Fruit fly (Drosophila melanogaster) whole organism, embryonic: ENCODE results near the gene CG12592.
A peak's percentile ranks its signal among the peaks of the same experiment; 100 is the strongest.
"Not testable (repeated sequence)": the region's sequence is repeated elsewhere in the genome, so short reads cannot be mapped to it uniquely, and the experiment has no call there.

Experiments used
- Atf-2 ChIP-seq: fragments of 200-800 bp; sonication (Bioruptor generic); optimal IDR thresholded peaks from 2 replicates; lab custom pipeline; 2016; ENCODE audit warnings: missing biosample characterization, missing genetic modification characterization
- BEAF-32 ChIP-seq: fragments of 200-800 bp; sonication (Bioruptor generic); optimal IDR thresholded peaks from 3 replicates; lab custom pipeline; 2017; ENCODE audit warnings: missing biosample characterization, missing genetic modification characterization, mild to moderate bottlenecking, moderate library complexity, missing genetic modification reagents
- CG11695 ChIP-seq: fragments of 200-800 bp; sonication (Bioruptor generic); IDR thresholded peaks from 3 replicates; pipeline ENCODE4 v1.3.6; 2022; ENCODE audit warnings: missing biosample characterization, missing genetic modification characterization
- CG12155 ChIP-seq: fragments of 200-800 bp; sonication (Bioruptor generic); optimal IDR thresholded peaks from 3 replicates; lab custom pipeline; 2016; ENCODE audit warnings: missing biosample characterization, missing genetic modification characterization
- CG12769 ChIP-seq: fragments of 200-800 bp; sonication (Bioruptor generic); optimal IDR thresholded peaks from 2 replicates; lab custom pipeline; 2019; ENCODE audit warnings: missing biosample characterization, mild to moderate bottlenecking, missing genetic modification characterization, moderate library complexity
- CG14965 ChIP-seq: fragments of 200-800 bp; sonication (Bioruptor generic); optimal IDR thresholded peaks from 2 replicates; lab custom pipeline; 2016; ENCODE audit warnings: missing biosample characterization, missing genetic modification characterization, borderline replicate concordance
- CG15269 ChIP-seq: fragments of 200-800 bp; sonication (Bioruptor generic); optimal IDR thresholded peaks from 2 replicates; lab custom pipeline; 2018; ENCODE audit warnings: missing biosample characterization, mild to moderate bottlenecking, missing genetic modification characterization, moderate library complexity
- CG1603 ChIP-seq: fragments of 200-800 bp; sonication (Bioruptor generic); optimal IDR thresholded peaks from 2 replicates; lab custom pipeline; 2019; ENCODE audit warnings: missing biosample characterization, mild to moderate bottlenecking, missing genetic modification characterization, moderate library complexity
- CG17359 ChIP-seq: fragments of 200-800 bp; sonication (Bioruptor generic); optimal IDR thresholded peaks from 3 replicates; lab custom pipeline; 2018; ENCODE audit warnings: missing biosample characterization, mild to moderate bottlenecking, missing genetic modification characterization, moderate library complexity
- CG17802 ChIP-seq: fragments of 200-800 bp; sonication (Bioruptor generic); optimal IDR thresholded peaks from 2 replicates; lab custom pipeline; 2018; ENCODE audit warnings: missing biosample characterization, mild to moderate bottlenecking, missing genetic modification characterization, moderate library complexity
- CG30403 ChIP-seq: fragments of 200-800 bp; sonication (Bioruptor generic); optimal IDR thresholded peaks from 3 replicates; lab custom pipeline; 2016; ENCODE audit warnings: missing biosample characterization, missing genetic modification characterization
- CG30431 ChIP-seq: fragments of 200-800 bp; sonication (Bioruptor generic); optimal IDR thresholded peaks from 2 replicates; lab custom pipeline; 2017; ENCODE audit warnings: missing biosample characterization, missing genetic modification characterization
- CG4328 ChIP-seq: fragments of 200-800 bp; sonication (Bioruptor generic); optimal IDR thresholded peaks from 3 replicates; lab custom pipeline; 2017; ENCODE audit warnings: missing biosample characterization, missing genetic modification reagents, missing genetic modification characterization
- CG4730 ChIP-seq: fragments of 200-800 bp; sonication (Bioruptor generic); IDR thresholded peaks from 2 replicates; pipeline ENCODE4 v1.3.6; 2022; ENCODE audit warnings: missing biosample characterization, missing genetic modification characterization
- CG7987 ChIP-seq: fragments of 200-800 bp; sonication (Bioruptor generic); optimal IDR thresholded peaks from 2 replicates; lab custom pipeline; 2018; ENCODE audit warnings: missing biosample characterization, mild to moderate bottlenecking, missing genetic modification characterization, moderate library complexity
- CG8290 ChIP-seq, 3 experiments: fragments of 200-800 bp; sonication (Bioruptor generic); optimal IDR thresholded peaks; 2 replicates each; lab custom pipeline; 2016 to 2019; ENCODE audit warnings: missing biosample characterization in 3 of 3, missing genetic modification characterization in 3 of 3, mild to moderate bottlenecking in 2 of 3, moderate library complexity in 1 of 3
- CoRest ChIP-seq: fragments of 200-800 bp; sonication (Bioruptor generic); optimal IDR thresholded peaks from 3 replicates; lab custom pipeline; 2018; ENCODE audit warnings: missing biosample characterization, mild to moderate bottlenecking, missing genetic modification characterization, moderate library complexity
- Hr39 ChIP-seq: fragments of >200 bp; optimal IDR thresholded peaks from 2 replicates; lab custom pipeline; 2017
- Lim3 ChIP-seq: fragments of 200-800 bp; sonication (Bioruptor generic); IDR thresholded peaks from 2 replicates; pipeline ENCODE4 v1.3.6; 2022; ENCODE audit warnings: missing biosample characterization, missing genetic modification characterization
- Mrtf ChIP-seq: fragments of 200-800 bp; sonication (Bioruptor generic); IDR thresholded peaks from 3 replicates; pipeline ENCODE4 v1.3.6; 2022; ENCODE audit warnings: missing biosample characterization, missing genetic modification characterization
- Oli ChIP-seq: fragments of 200-800 bp; sonication (Bioruptor generic); optimal IDR thresholded peaks from 2 replicates; lab custom pipeline; 2018; ENCODE audit warnings: missing biosample characterization, mild to moderate bottlenecking, missing genetic modification characterization, moderate library complexity
- Spps ChIP-seq: fragments of 200-800 bp; sonication (Bioruptor generic); optimal IDR thresholded peaks from 2 replicates; lab custom pipeline; 2018; ENCODE audit warnings: missing biosample characterization, mild to moderate bottlenecking, missing genetic modification characterization
- Trl ChIP-seq, 3 experiments: fragments of >200 bp in 2 of 3; fragments of 200-800 bp in 1 of 3; sonication (Bioruptor generic) in 1 of 3; optimal IDR thresholded peaks; 2 replicates in 1 of 3; 3 replicates in 2 of 3; lab custom pipeline; 2016 to 2017; ENCODE audit warnings: missing biosample characterization in 1 of 3, missing genetic modification characterization in 1 of 3
- cwo ChIP-seq: fragments of 200-800 bp; sonication (Bioruptor generic); optimal IDR thresholded peaks from 3 replicates; lab custom pipeline; 2017; ENCODE audit warnings: missing biosample characterization, missing genetic modification characterization, mild to moderate bottlenecking, moderate library complexity, missing genetic modification reagents
- dm ChIP-seq: fragments of 200-800 bp; sonication (Bioruptor generic); optimal IDR thresholded peaks from 3 replicates; lab custom pipeline; 2016; ENCODE audit warnings: missing biosample characterization, missing genetic modification characterization
- dpn ChIP-seq, 2 experiments: fragments of 200-800 bp; sonication (Bioruptor generic); optimal IDR thresholded peaks; 3 replicates each; lab custom pipeline; 2016; ENCODE audit warnings: missing biosample characterization in 2 of 2, missing genetic modification characterization in 2 of 2
- gem ChIP-seq: fragments of 200-800 bp; sonication (Bioruptor generic); optimal IDR thresholded peaks from 2 replicates; lab custom pipeline; 2019; ENCODE audit warnings: missing biosample characterization, mild to moderate bottlenecking, missing genetic modification characterization, moderate library complexity
- gfzf ChIP-seq: fragments of 200-800 bp; sonication (Bioruptor generic); optimal IDR thresholded peaks from 2 replicates; lab custom pipeline; 2016; ENCODE audit warnings: missing biosample characterization, mild to moderate bottlenecking, missing genetic modification characterization, moderate library complexity
- hth ChIP-seq: fragments of >200 bp; optimal IDR thresholded peaks from 2 replicates; lab custom pipeline; 2017; ENCODE audit warnings: inconsistent platforms
- lab ChIP-seq: fragments of 200-800 bp; sonication (Bioruptor generic); optimal IDR thresholded peaks from 3 replicates; lab custom pipeline; 2017; ENCODE audit warnings: missing biosample characterization, missing genetic modification characterization, mild to moderate bottlenecking, moderate library complexity, missing genetic modification reagents
- lilli ChIP-seq: fragments of 200-800 bp; sonication (Bioruptor generic); optimal IDR thresholded peaks from 3 replicates; lab custom pipeline; 2016; ENCODE audit warnings: missing biosample characterization, missing genetic modification characterization
- mld ChIP-seq: fragments of 200-800 bp; sonication (Bioruptor generic); IDR thresholded peaks from 3 replicates; pipeline ENCODE4 v1.3.6; 2022; ENCODE audit warnings: missing biosample characterization, missing genetic modification characterization; ENCODE audit not compliant: partially characterized antibody
- nmo ChIP-seq: fragments of 200-800 bp; sonication (Bioruptor generic); optimal IDR thresholded peaks from 2 replicates; lab custom pipeline; 2018; ENCODE audit warnings: missing biosample characterization, mild to moderate bottlenecking, missing genetic modification characterization, moderate library complexity
- scrt ChIP-seq: fragments of 200-800 bp; sonication (Bioruptor generic); optimal IDR thresholded peaks from 2 replicates; lab custom pipeline; 2018; ENCODE audit warnings: missing biosample characterization, mild to moderate bottlenecking, missing genetic modification characterization, moderate library complexity
- sd ChIP-seq: fragments of 200-800 bp; sonication (Bioruptor generic); optimal IDR thresholded peaks from 3 replicates; lab custom pipeline; 2018; ENCODE audit warnings: missing biosample characterization, mild to moderate bottlenecking, missing genetic modification characterization, moderate library complexity
- sima ChIP-seq: fragments of 200-800 bp; sonication (Bioruptor generic); optimal IDR thresholded peaks from 2 replicates; lab custom pipeline; 2016; ENCODE audit warnings: missing biosample characterization, missing genetic modification characterization

CG12592 gene

DNA sequence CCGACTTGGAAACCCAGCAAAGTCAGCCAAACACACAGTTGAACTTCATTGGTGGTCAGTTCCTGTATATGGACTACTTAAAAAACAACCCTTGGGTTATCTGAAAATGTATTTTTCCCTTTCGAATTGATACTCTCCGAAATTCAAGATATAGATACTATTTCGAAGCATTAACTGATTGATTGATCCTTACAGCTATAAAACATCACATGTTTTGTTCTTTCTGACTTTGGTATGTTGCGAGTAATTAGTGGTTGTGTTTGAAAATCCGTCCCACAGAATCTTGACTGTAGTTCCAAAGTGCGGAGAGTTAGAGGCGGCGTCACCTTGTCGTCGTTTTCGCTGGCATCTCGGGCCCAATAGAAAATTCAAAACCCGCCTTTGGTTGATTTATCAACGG lies 41.9 kb downstream of the CG12592 start (continued):
- TF ChIP-seq nmo (GFP tag; lab: Kevin White, UChicago) (no peak), lab (GFP tag; lab: Kevin White, UChicago) (peak; percentile 8), Atf-2 (GFP tag; lab: Kevin White, UChicago) (no peak), CG30403 (no peak), mld (GFP tag; lab: Robert Waterston, UW) (no peak), Oli (tag; lab: Kevin White, UChicago) (peak; percentile 3), sima (GFP tag; lab: Kevin White, UChicago) (no peak), CG8290 (GFP tag; optimal IDR thresholded peaks at IDR 0.05; lab: Kevin White, UChicago) (no peak), CG8290 (tag; optimal IDR thresholded peaks at IDR 0.05; lab: Kevin White, UChicago) (peak in 1 of 2 experiments; percentile 49), dpn (GFP tag; optimal IDR thresholded peaks at IDR 0.05; lab: Kevin White, UChicago) (no peak), gfzf (GFP tag; lab: Kevin White, UChicago) (no peak), lilli (peak; percentile 19), CG11695 (GFP tag; lab: Robert Waterston, UW) (no peak), CG30431 (GFP tag; lab: Kevin White, UChicago) (no peak), cwo (GFP tag; lab: Kevin White, UChicago) (peak; percentile 11), Spps (tag; lab: Kevin White, UChicago) (no peak), CG12155 (peak; percentile 4), CG4328 (GFP tag; lab: Kevin White, UChicago) (no peak), CG17359 (tag; lab: Kevin White, UChicago) (no peak), CG12769 (tag; lab: Kevin White, UChicago) (peak; percentile 4), BEAF-32 (no peak), CG4730 (GFP tag; lab: Robert Waterston, UW) (no peak), hth (no peak), CG1603 (tag; lab: Kevin White, UChicago) (no peak), CoRest (tag; lab: Kevin White, UChicago) (peak; percentile 16), Lim3 (GFP tag; lab: Robert Waterston, UW) (no peak), CG14965 (no peak), Hr39 (lab: Kevin White, UChicago) (no peak), CG15269 (tag; lab: Kevin White, UChicago) (peak; percentile 44), CG17802 (tag; lab: Kevin White, UChicago) (no peak), Mrtf (GFP tag; lab: Robert Waterston, UW) (no peak), dm (no peak)

DNA sequence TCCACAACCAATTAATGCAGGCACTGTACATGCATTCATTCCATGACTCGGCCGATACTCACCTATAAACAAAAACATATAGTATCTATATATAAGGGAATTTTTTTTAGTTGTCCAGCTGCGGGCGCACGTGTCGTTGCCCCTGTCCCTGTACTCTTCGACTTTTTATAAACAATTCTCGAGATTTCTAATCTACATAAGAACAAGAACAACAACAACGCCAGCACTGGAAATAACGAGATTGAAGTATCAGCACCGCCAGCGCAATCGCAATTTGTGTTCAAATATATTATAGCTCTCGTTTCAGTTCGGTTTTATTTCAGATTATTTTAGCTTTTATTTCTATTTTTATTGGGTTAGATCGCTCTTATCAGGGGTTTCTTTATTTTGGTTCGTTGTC lies 42.8 kb downstream of the CG12592 start:
- TF ChIP-seq gem (tag; lab: Kevin White, UChicago): peak; percentile 7
- peak; percentile 98 for TF ChIP-seq cwo (GFP tag; lab: Kevin White, UChicago)

DNA sequence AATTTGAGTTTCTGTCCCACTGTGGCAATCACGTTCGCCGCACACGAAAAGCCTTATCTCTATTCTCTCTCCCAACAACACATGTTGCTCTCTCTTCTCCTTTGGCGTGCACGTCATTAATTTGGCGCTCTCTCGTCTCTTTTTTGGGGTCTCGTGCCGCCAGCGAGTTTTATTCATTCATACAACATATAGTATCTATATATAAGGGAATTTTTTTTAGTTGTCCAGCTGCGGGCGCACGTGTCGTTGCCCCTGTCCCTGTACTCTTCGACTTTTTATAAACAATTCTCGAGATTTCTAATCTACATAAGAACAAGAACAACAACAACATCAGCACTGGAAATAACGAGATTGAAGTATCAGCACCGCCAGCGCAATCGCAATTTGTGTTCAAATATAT lies 46.3 kb downstream of the CG12592 start:
- TF ChIP-seq cwo (GFP tag; lab: Kevin White, UChicago) (peak; percentile 100), gem (tag; lab: Kevin White, UChicago) (peak; percentile 16)
- TF ChIP-seq, all 482 proteins: peak for 2; not testable (repeated sequence) for 480

DNA sequence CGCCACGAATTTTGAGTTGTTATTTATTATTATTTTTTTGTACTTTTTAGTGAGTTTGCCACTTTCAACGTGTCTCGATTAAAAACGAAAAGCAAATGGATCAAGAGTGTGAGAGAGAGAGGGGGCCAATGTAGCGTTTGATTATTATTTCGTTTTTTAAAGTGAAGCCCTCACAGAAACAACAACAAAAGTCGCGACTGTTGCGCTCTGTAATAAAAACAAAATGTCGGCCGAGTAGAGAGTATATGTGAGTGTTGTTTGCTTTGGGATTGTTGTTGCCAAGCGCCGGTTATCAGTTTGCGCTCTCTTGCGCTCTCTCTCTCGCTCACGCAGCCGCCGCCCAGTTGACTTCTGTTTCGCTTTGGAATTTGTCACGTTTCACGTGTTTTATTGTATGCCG lies 48.8 kb downstream of the CG12592 start:
- TF ChIP-seq Trl (optimal IDR thresholded peaks at IDR 0.05; lab: Kevin White, UChicago) (peak; percentile 8 to 54), sd (tag; lab: Kevin White, UChicago) (peak; percentile 8), scrt (GFP tag; lab: Kevin White, UChicago) (peak; percentile 2), CG7987 (GFP tag; lab: Kevin White, UChicago) (peak; percentile 10), cwo (GFP tag; lab: Kevin White, UChicago) (peak; percentile 98)
- TF ChIP-seq Trl (GFP tag; optimal IDR thresholded peaks at IDR 0.05; lab: Kevin White, UChicago): not testable (repeated sequence)
- TF ChIP-seq, all 482 proteins: peak for 5; not testable (repeated sequence) for 477
